Worm (Caenorhabditis elegans): ENCODE data around the gene clec-79.
A peak's percentile ranks its signal among the peaks of the same experiment; 100 is the strongest.

The clec-79 gene

ce11 chrIV:4024159-4025004 lies 51.2 kb downstream of the clec-79 start:
- peak; percentile 82 for TF ChIP-seq nfya-1 (tag; optimal IDR thresholded peaks at IDR 0.05; ENCODE audit: insufficient read depth)
- TF ChIP-seq fkh-2 (tag; optimal IDR thresholded peaks at IDR 0.05): no peak
- no peak for TF ChIP-seq tbx-2 (tag; optimal IDR thresholded peaks at IDR 0.05)
- no peak for TF ChIP-seq nhr-12 (tag; optimal IDR thresholded peaks at IDR 0.05)
- TF ChIP-seq mdl-1 (tag; optimal IDR thresholded peaks at IDR 0.05): peak; percentile 32
- TF ChIP-seq lsy-12 (tag; optimal IDR thresholded peaks at IDR 0.05): peak; percentile 63
- TF ChIP-seq nhr-76 (tag; optimal IDR thresholded peaks at IDR 0.05): no peak
- peak; percentile 88 for TF ChIP-seq elt-2 (tag; optimal IDR thresholded peaks at IDR 0.05)
- peak; percentile 89 for TF ChIP-seq jun-1 (tag; optimal IDR thresholded peaks at IDR 0.05)
- TF ChIP-seq nhr-11 (tag; optimal IDR thresholded peaks at IDR 0.05): peak; percentile 17
- TF ChIP-seq sea-2 (GFP tag; optimal IDR thresholded peaks at IDR 0.05): no peak
- TF ChIP-seq nhr-23 (tag; optimal IDR thresholded peaks at IDR 0.05): peak; percentile 47
- no peak for TF ChIP-seq aly-2 (tag; optimal IDR thresholded peaks at IDR 0.05)
- TF ChIP-seq ztf-4 (tag; optimal IDR thresholded peaks at IDR 0.05): no peak
- TF ChIP-seq ceh-28 (tag; optimal IDR thresholded peaks at IDR 0.05): peak; percentile 41
- TF ChIP-seq eor-1 (tag; optimal IDR thresholded peaks at IDR 0.05): no peak
- TF ChIP-seq nhr-43 (tag; optimal IDR thresholded peaks at IDR 0.05; ENCODE audit: poor library complexity, severe bottlenecking): peak; percentile 17
- TF ChIP-seq nhr-67 (tag; optimal IDR thresholded peaks at IDR 0.05): no peak
- TF ChIP-seq skn-1 (tag; optimal IDR thresholded peaks at IDR 0.05): peak; percentile 24
- TF ChIP-seq lin-15B (tag; optimal IDR thresholded peaks at IDR 0.05): no peak
- no peak for TF ChIP-seq zag-1 (tag; optimal IDR thresholded peaks at IDR 0.05)
- TF ChIP-seq nhr-237 (tag; optimal IDR thresholded peaks at IDR 0.05): no peak
- TF ChIP-seq ama-1 (optimal IDR thresholded peaks at IDR 0.05): peak; percentile 43
- TF ChIP-seq unc-62 (GFP tag; optimal IDR thresholded peaks at IDR 0.05): no peak
- no peak for TF ChIP-seq fkh-10 (GFP tag; optimal IDR thresholded peaks at IDR 0.05)
- TF ChIP-seq ceh-9 (tag; optimal IDR thresholded peaks at IDR 0.05): no peak
- no peak for TF ChIP-seq snpc-4 (tag; optimal IDR thresholded peaks at IDR 0.05)
- no peak for TF ChIP-seq ceh-82 (tag; optimal IDR thresholded peaks at IDR 0.05)
- peak; percentile 27 for TF ChIP-seq elt-1 (tag; optimal IDR thresholded peaks at IDR 0.05)
- TF ChIP-seq egl-5 (tag; optimal IDR thresholded peaks at IDR 0.05): peak; percentile 35
- TF ChIP-seq lin-39 (tag; optimal IDR thresholded peaks at IDR 0.05): peak; percentile 89
- no peak for TF ChIP-seq mml-1 (tag; optimal IDR thresholded peaks at IDR 0.05)
- TF ChIP-seq nhr-25 (tag; optimal IDR thresholded peaks at IDR 0.05): peak; percentile 63
- no peak for TF ChIP-seq R02D3.7 (tag; optimal IDR thresholded peaks at IDR 0.05)
- TF ChIP-seq ztf-11 (tag; optimal IDR thresholded peaks at IDR 0.05): no peak
- no peak for TF ChIP-seq ZK546.5 (tag; optimal IDR thresholded peaks at IDR 0.05)
- TF ChIP-seq pqm-1 (tag; optimal IDR thresholded peaks at IDR 0.05): peak; percentile 27
- TF ChIP-seq fos-1 (tag; optimal IDR thresholded peaks at IDR 0.05): no peak
- no peak for TF ChIP-seq nhr-77 (tag; optimal IDR thresholded peaks at IDR 0.05)
- TF ChIP-seq unc-39 (tag; optimal IDR thresholded peaks at IDR 0.05): no peak
- peak; percentile 99 for TF ChIP-seq pha-4 (tag; optimal IDR thresholded peaks at IDR 0.05)
- no peak for TF ChIP-seq daf-12 (tag; optimal IDR thresholded peaks at IDR 0.05)
- peak in 1 of 3 experiments; percentile 56 for TF ChIP-seq elt-3 (tag; optimal IDR thresholded peaks at IDR 0.05)
- peak; percentile 47 for TF ChIP-seq hmg-11 (tag; optimal IDR thresholded peaks at IDR 0.05)
- TF ChIP-seq ceh-16 (tag; optimal IDR thresholded peaks at IDR 0.05): no peak

Measured in whole organism, L3 larva.